Fruit fly (Drosophila melanogaster) whole organism, wandering third instar larva: Measurements from ENCODE around the gene CG18284.

ENCODE experiments used
- Dfd ChIP-seq: fragments of >200 bp; optimal IDR thresholded peaks from 2 replicates; lab custom pipeline; 2017; ENCODE audit warnings: missing biosample characterization, missing genetic modification characterization
- Dif ChIP-seq: fragments of 200-275, 200-300 bp; sonication (Bioruptor generic); optimal IDR thresholded peaks from 2 replicates; lab custom pipeline; 2018; ENCODE audit warnings: missing biosample characterization, missing genetic modification characterization; ENCODE audit not compliant: partially characterized antibody
- Hr78 ChIP-seq: fragments of >200 bp; optimal IDR thresholded peaks from 2 replicates; lab custom pipeline; 2017; ENCODE audit warnings: missing biosample characterization, missing genetic modification characterization
- N ChIP-seq: fragments of >200 bp; optimal IDR thresholded peaks from 2 replicates; lab custom pipeline; 2018; ENCODE audit warnings: missing biosample characterization, missing external identifiers, missing genetic modification characterization
- Rel ChIP-seq, 2 experiments: fragments of 200-800 bp; sonication (Bioruptor generic) in 1 of 2; optimal IDR thresholded peaks; 2 replicates in 1 of 2; 3 replicates in 1 of 2; lab custom pipeline; 2016 to 2019; ENCODE audit warnings: mild to moderate bottlenecking in 2 of 2, missing biosample characterization in 2 of 2, missing genetic modification characterization in 2 of 2, moderate library complexity in 1 of 2
- Vsx2 ChIP-seq: fragments of 200-300, 225-300 bp; sonication (Bioruptor generic); optimal IDR thresholded peaks from 2 replicates; lab custom pipeline; 2018; ENCODE audit warnings: missing biosample characterization, missing genetic modification characterization; ENCODE audit not compliant: partially characterized antibody
- brk ChIP-seq: fragments of 200-800 bp; sonication (Bioruptor generic); optimal IDR thresholded peaks from 2 replicates; lab custom pipeline; 2016; ENCODE audit warnings: missing biosample characterization, mild to moderate bottlenecking, missing genetic modification characterization
- dmrt93B ChIP-seq: fragments of 200-800 bp; sonication (Bioruptor generic); optimal IDR thresholded peaks from 2 replicates; lab custom pipeline; 2018; ENCODE audit warnings: missing biosample characterization, mild to moderate bottlenecking, missing genetic modification characterization
- pan ChIP-seq: fragments of >200 bp; optimal IDR thresholded peaks from 2 replicates; lab custom pipeline; 2017

The CG18284 gene

dm6 chr2L:10689221-10690034 lies 45.7 kb downstream of the CG18284 start, which contains the start of gene CG7294:
Gene CG7294 (minus strand): TSS chr2L:10689271.
- TF ChIP-seq Vsx2 (GFP tag; lab: Kevin White, UChicago) (no peak), Rel (GFP tag; optimal IDR thresholded peaks at IDR 0.05; lab: Kevin White, UChicago) (no peak), Rel (tag; optimal IDR thresholded peaks at IDR 0.05; lab: Kevin White, UChicago) (peak; percentile 84)

- TF ChIP-seq dmrt93B (GFP tag; lab: Kevin White, UChicago) = no peak
- TF ChIP-seq Dfd (GFP tag; lab: Kevin White, UChicago) = peak; percentile 56
These were observed 49.2 kb downstream of the CG18284 start for dm6 chr2L:10693018-10693417.

dm6 chr2L:10694053-10694618 lies 50.4 kb downstream of the CG18284 start, which contains the start of gene CG17108:
Gene CG17108 (minus strand): TSS chr2L:10694103.
- TF ChIP-seq brk (GFP tag; lab: Kevin White, UChicago) = no peak
- no peak for TF ChIP-seq pan (lab: Kevin White, UChicago)
- TF ChIP-seq Hr78 (GFP tag; lab: Kevin White, UChicago) = no peak
- TF ChIP-seq Dif (GFP tag; lab: Kevin White, UChicago) = no peak
- no peak for TF ChIP-seq N (GFP tag; lab: Kevin White, UChicago)
- TF ChIP-seq, all 38 proteins: peak for 0
